Worm (Caenorhabditis elegans) whole organism, L4 larva: ENCODE data around the gene C02E7.6.

ENCODE experiments used
- snpc-4 ChIP-seq: fragments of 150-350 bp; optimal IDR thresholded peaks from 2 replicates; lab custom pipeline; 2014; ENCODE audit warnings: missing biosample characterization, missing genetic modification characterization
- spr-3 ChIP-seq: fragments of 200-800 bp; sonication (Bioruptor generic); optimal IDR thresholded peaks from 2 replicates; lab custom pipeline; 2018; ENCODE audit warnings: mild to moderate bottlenecking, missing genetic modification characterization, missing compliant biosample characterization
- zfp-3 ChIP-seq: fragments of 200-800 bp; sonication (Bioruptor generic); conservative IDR thresholded peaks from 2 replicates; pipeline ENCODE4 v1.3.6; 2022; ENCODE audit warnings: missing genetic modification reagents, missing genetic modification characterization, missing compliant biosample characterization

ce11 chrV:4903696-4904095 lies 15.3 kb upstream of the C02E7.6 start, which contains the start of gene ugt-8:
- no peak for TF ChIP-seq spr-3 (GFP tag; lab: Kevin White, UChicago)
- TF ChIP-seq snpc-4 (tag; lab: Kevin White, UChicago) = no peak
- no peak for TF ChIP-seq zfp-3
